Fruit fly (Drosophila melanogaster): ENCODE data around the gene CG14892.

CG14892 gene

DNA sequence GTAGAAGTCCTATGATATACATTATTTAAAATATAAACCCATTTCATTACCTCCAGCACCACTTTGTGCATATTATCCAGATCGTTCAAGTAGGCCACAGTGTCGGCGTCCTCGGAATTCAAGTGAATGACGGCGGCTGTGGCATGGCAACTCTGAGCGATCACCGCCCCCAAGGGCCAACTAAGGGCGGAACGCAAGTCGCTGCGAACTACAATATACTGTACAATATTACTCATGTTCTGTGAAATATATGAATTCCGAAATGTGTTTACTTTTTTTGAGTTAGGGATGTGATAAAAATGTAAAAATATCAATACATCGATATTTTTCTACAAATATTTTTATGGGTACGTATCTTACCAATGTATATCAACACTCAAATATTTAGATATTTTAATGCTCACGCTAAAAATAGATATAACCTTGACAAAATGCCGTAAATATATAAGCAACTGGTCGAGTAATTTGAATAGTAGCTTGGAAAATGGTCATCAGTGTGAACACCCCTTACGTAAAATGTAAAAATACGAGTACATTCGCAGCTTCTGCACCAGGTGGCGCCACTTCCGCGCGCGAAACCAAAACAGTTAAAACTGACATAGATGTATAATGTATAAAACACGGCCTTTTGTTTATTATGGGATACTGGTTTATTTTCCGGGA lies 20.6 kb upstream of the CG14892 start, which contains the start of gene CG14903 (continued):
- TF ChIP-seq CG11695 (GFP tag; IDR thresholded peaks at IDR 0.05) = no peak
- TF ChIP-seq sim (GFP tag; IDR thresholded peaks at IDR 0.05) = no peak
- no peak for TF ChIP-seq cas (GFP tag; IDR thresholded peaks at IDR 0.05)
- TF ChIP-seq CG7987 (GFP tag; optimal IDR thresholded peaks at IDR 0.05) = no peak
- TF ChIP-seq mam (GFP tag; optimal IDR thresholded peaks at IDR 0.05) = peak; percentile 34
- TF ChIP-seq CG13287 (GFP tag; IDR thresholded peaks at IDR 0.05; ENCODE audit: partially characterized antibody) = peak; percentile 74
- no peak for TF ChIP-seq zfh1 (GFP tag; IDR thresholded peaks at IDR 0.05)
- peak; percentile 23 for TF ChIP-seq CG8478 (optimal IDR thresholded peaks at IDR 0.05)
- TF ChIP-seq Dref (GFP tag; IDR thresholded peaks at IDR 0.05) = peak; percentile 53
- no peak for TF ChIP-seq CG5180 (GFP tag; optimal IDR thresholded peaks at IDR 0.05)
- peak; percentile 27 for TF ChIP-seq pho (GFP tag; optimal IDR thresholded peaks at IDR 0.05)
- TF ChIP-seq sob (GFP tag; IDR thresholded peaks at IDR 0.05) = peak; percentile 7; the same call in 1 of the 2 replicates
- TF ChIP-seq CG10267 (tag; optimal IDR thresholded peaks at IDR 0.05) = peak; percentile 50
- TF ChIP-seq Ptx1 (GFP tag; IDR thresholded peaks at IDR 0.05) = peak; percentile 20; the same call in 1 of the 2 replicates
- TF ChIP-seq ttk (GFP tag; IDR thresholded peaks at IDR 0.05) = no peak; the same call in 1 of the 2 replicates
- no peak for TF ChIP-seq Deaf1 (tag; optimal IDR thresholded peaks at IDR 0.05)
- peak; percentile 85 for TF ChIP-seq BEAF-32 (GFP tag; optimal IDR thresholded peaks at IDR 0.05)
- no peak for TF ChIP-seq ac (GFP tag; optimal IDR thresholded peaks at IDR 0.05)
- TF ChIP-seq CG7372 (GFP tag; IDR thresholded peaks at IDR 0.05) = no peak
- TF ChIP-seq Dll (GFP tag; IDR thresholded peaks at IDR 0.05; ENCODE audit: partially characterized antibody) = peak; percentile 81
- no peak for TF ChIP-seq Nf-YA (GFP tag; IDR thresholded peaks at IDR 0.05)
- peak; percentile 24 for TF ChIP-seq CG12155 (GFP tag; optimal IDR thresholded peaks at IDR 0.05)
- TF ChIP-seq Gug (GFP tag; IDR thresholded peaks at IDR 0.05) = no peak
- no peak for TF ChIP-seq lab (GFP tag; optimal IDR thresholded peaks at IDR 0.05)
- peak; percentile 98 for TF ChIP-seq CG3995 (GFP tag; optimal IDR thresholded peaks at IDR 0.05)
- no peak for TF ChIP-seq CG18476 (GFP tag; optimal IDR thresholded peaks at IDR 0.05)
- TF ChIP-seq Ada2b (GFP tag; IDR thresholded peaks at IDR 0.05) = no peak
- TF ChIP-seq Ravus (GFP tag; IDR thresholded peaks at IDR 0.05) = no peak
- peak; percentile 72 for TF ChIP-seq Lhr (GFP tag; optimal IDR thresholded peaks at IDR 0.05)
- peak; percentile 37 for TF ChIP-seq D19A (tag; optimal IDR thresholded peaks at IDR 0.05)
- TF ChIP-seq HmgZ (tag; optimal IDR thresholded peaks at IDR 0.05) = peak; percentile 3
- no peak for TF ChIP-seq jing (GFP tag; optimal IDR thresholded peaks at IDR 0.05)
- no peak for TF ChIP-seq Atf-2 (GFP tag; optimal IDR thresholded peaks at IDR 0.05)
- peak; percentile 73 for TF ChIP-seq CG15696 (tag; optimal IDR thresholded peaks at IDR 0.05)
- TF ChIP-seq abd-A (tag; optimal IDR thresholded peaks at IDR 0.05) = no peak
- TF ChIP-seq CG11456 (GFP tag; IDR thresholded peaks at IDR 0.05) = 0 out of 3 replicates have a peak, but pooled peaks have one; percentile 18
- TF ChIP-seq ftz-f1 (GFP tag; optimal IDR thresholded peaks at IDR 0.05) = no peak
- TF ChIP-seq CG2889 (GFP tag; IDR thresholded peaks at IDR 0.05) = no peak
- peak; percentile 58; the same call in 2 of the 3 replicates for TF ChIP-seq Doc3 (GFP tag; IDR thresholded peaks at IDR 0.05; ENCODE audit: partially characterized antibody)
- TF ChIP-seq tup (GFP tag; optimal IDR thresholded peaks at IDR 0.05) = no peak
- TF ChIP-seq CG34224 (GFP tag; IDR thresholded peaks at IDR 0.05; ENCODE audit: partially characterized antibody) = 0 out of 3 replicates have a peak, but pooled peaks have one; percentile 33
- TF ChIP-seq CG17361 (GFP tag; IDR thresholded peaks at IDR 0.05) = no peak; the same call in 2 of the 3 replicates
- TF ChIP-seq nerfin-1 (tag; optimal IDR thresholded peaks at IDR 0.05) = no peak
- TF ChIP-seq zen2 (GFP tag; IDR thresholded peaks at IDR 0.05; ENCODE audit: partially characterized antibody) = no peak; the same call in 2 of the 3 replicates
- TF ChIP-seq CG3163 (GFP tag; optimal IDR thresholded peaks at IDR 0.05) = no peak
- peak; percentile 74 for TF ChIP-seq Med (GFP tag)
- TF ChIP-seq Ets65A (GFP tag) = peak; percentile 81
- TF ChIP-seq chinmo (GFP tag; IDR thresholded peaks at IDR 0.05; ENCODE audit: partially characterized antibody) = 0 out of 4 replicates have a peak, but pooled peaks have one; percentile 16
- peak; percentile 38 for TF ChIP-seq MESR4 (GFP tag; optimal IDR thresholded peaks at IDR 0.05)
- TF ChIP-seq psq (GFP tag; optimal IDR thresholded peaks at IDR 0.05) = no peak
